Fruit fly (Drosophila melanogaster) whole organism, embryonic: ENCODE results near the gene CG18586.
A peak's percentile ranks its signal among the peaks of the same experiment; 100 is the strongest.

ENCODE experiments used
- B-H1 ChIP-seq: fragments of 200-800 bp; sonication (Bioruptor generic); IDR thresholded peaks from 3 replicates; pipeline ENCODE4 v1.3.6; 2022; ENCODE audit warnings: missing biosample characterization, missing genetic modification characterization
- CG10366 ChIP-seq: fragments of 200-800 bp; sonication (Bioruptor generic); IDR thresholded peaks from 2 replicates; pipeline ENCODE4 v1.3.6; 2022; ENCODE audit warnings: missing biosample characterization, missing genetic modification characterization
- CG10431 ChIP-seq: fragments of 200-800 bp; sonication (Bioruptor generic); optimal IDR thresholded peaks from 3 replicates; lab custom pipeline; 2018; ENCODE audit warnings: missing biosample characterization, mild to moderate bottlenecking, missing genetic modification characterization
- CG11398 ChIP-seq: fragments of 200-800 bp; sonication (Bioruptor generic); optimal IDR thresholded peaks from 2 replicates; lab custom pipeline; 2016; ENCODE audit warnings: missing biosample characterization, missing genetic modification characterization
- CG11696 ChIP-seq: fragments of 200-800 bp; sonication (Bioruptor generic); IDR thresholded peaks from 2 replicates; pipeline ENCODE4 v1.3.6; 2022; ENCODE audit warnings: missing biosample characterization, missing genetic modification characterization
- CG17186 ChIP-seq: fragments of 200-800 bp; sonication (Bioruptor generic); optimal IDR thresholded peaks from 3 replicates; lab custom pipeline; 2017; ENCODE audit warnings: missing biosample characterization, missing genetic modification reagents, missing genetic modification characterization
- CG31388 ChIP-seq: fragments of 200-800 bp; sonication (Bioruptor generic); optimal IDR thresholded peaks from 2 replicates; lab custom pipeline; 2016; ENCODE audit warnings: missing biosample characterization, missing genetic modification characterization
- CG34224 ChIP-seq: fragments of 200-800 bp; sonication (Bioruptor generic); IDR thresholded peaks from 3 replicates; pipeline ENCODE4 v1.3.6; 2022; ENCODE audit warnings: missing biosample characterization, missing genetic modification characterization; ENCODE audit not compliant: partially characterized antibody
- CG3838 ChIP-seq: fragments of 200-800 bp; sonication (Bioruptor generic); optimal IDR thresholded peaks from 3 replicates; lab custom pipeline; 2016; ENCODE audit warnings: missing biosample characterization, missing genetic modification characterization
- CG5180 ChIP-seq: fragments of 200-800 bp; sonication (Bioruptor generic); optimal IDR thresholded peaks from 3 replicates; lab custom pipeline; 2017; ENCODE audit warnings: missing biosample characterization, missing genetic modification characterization, mild to moderate bottlenecking, moderate library complexity, missing genetic modification reagents
- CG6272 ChIP-seq: fragments of 200-800 bp; sonication (Bioruptor generic); IDR thresholded peaks from 2 replicates; pipeline ENCODE4 v1.3.6; 2022; ENCODE audit warnings: missing biosample characterization, missing genetic modification characterization
- CG6689 ChIP-seq: fragments of 200-800 bp; sonication (Bioruptor generic); IDR thresholded peaks from 2 replicates; pipeline ENCODE4 v1.3.6; 2022; ENCODE audit warnings: missing biosample characterization, missing genetic modification characterization
- CG8281 ChIP-seq: fragments of 200-800 bp; sonication (Bioruptor generic); optimal IDR thresholded peaks from 2 replicates; lab custom pipeline; 2018; ENCODE audit warnings: missing biosample characterization, mild to moderate bottlenecking, missing genetic modification characterization, moderate library complexity
- CG8765 ChIP-seq: fragments of 200-800 bp; sonication (Bioruptor generic); IDR thresholded peaks from 2 replicates; pipeline ENCODE4 v1.3.6; 2022; ENCODE audit warnings: missing biosample characterization, missing genetic modification characterization
- CG8924 ChIP-seq: fragments of 200-800 bp; optimal IDR thresholded peaks from 3 replicates; lab custom pipeline; 2019; ENCODE audit warnings: missing biosample characterization, mild to moderate bottlenecking, missing genetic modification characterization, moderate library complexity
- CoRest ChIP-seq: fragments of 200-800 bp; sonication (Bioruptor generic); optimal IDR thresholded peaks from 3 replicates; lab custom pipeline; 2018; ENCODE audit warnings: missing biosample characterization, mild to moderate bottlenecking, missing genetic modification characterization, moderate library complexity
- Drgx ChIP-seq: fragments of 200-800 bp; sonication (Bioruptor generic); IDR thresholded peaks from 2 replicates; pipeline ENCODE4 v1.3.6; 2022; ENCODE audit warnings: missing biosample characterization, missing genetic modification characterization
- H2.0 ChIP-seq: fragments of 200-800 bp; sonication (Bioruptor generic); IDR thresholded peaks from 2 replicates; pipeline ENCODE4 v1.3.6; 2022; ENCODE audit warnings: missing biosample characterization, missing genetic modification characterization
- Hr51 ChIP-seq, 2 experiments: fragments of 200-800 bp; sonication (Bioruptor generic); optimal IDR thresholded peaks; 2 replicates in 1 of 2; 3 replicates in 1 of 2; lab custom pipeline; 2016 to 2018; ENCODE audit warnings: missing biosample characterization in 2 of 2, missing genetic modification characterization in 2 of 2, mild to moderate bottlenecking in 1 of 2, moderate library complexity in 1 of 2
- NK7.1 ChIP-seq: fragments of 200-800 bp; sonication (Bioruptor generic); optimal IDR thresholded peaks from 3 replicates; lab custom pipeline; 2016; ENCODE audit warnings: missing biosample characterization, missing genetic modification characterization
- Neu2 ChIP-seq: fragments of 200-800 bp; sonication (Bioruptor generic); optimal IDR thresholded peaks from 3 replicates; lab custom pipeline; 2016; ENCODE audit warnings: missing biosample characterization, missing genetic modification characterization, borderline replicate concordance
- Nf-YA ChIP-seq: fragments of 200-800 bp; sonication (Bioruptor generic); IDR thresholded peaks from 2 replicates; pipeline ENCODE4 v1.3.6; 2022; ENCODE audit warnings: missing biosample characterization, missing genetic modification characterization
- NfI ChIP-seq: fragments of 200-800 bp; sonication (Bioruptor generic); optimal IDR thresholded peaks from 3 replicates; lab custom pipeline; 2018; ENCODE audit warnings: missing biosample characterization, mild to moderate bottlenecking, missing genetic modification characterization, moderate library complexity
- Optix ChIP-seq: fragments of 200-800 bp; sonication (Bioruptor generic); IDR thresholded peaks from 3 replicates; pipeline ENCODE4 v1.3.6; 2022; ENCODE audit warnings: missing biosample characterization, missing genetic modification characterization
- Sox100B ChIP-seq: fragments of 200-800 bp; sonication (Bioruptor generic); optimal IDR thresholded peaks from 3 replicates; lab custom pipeline; 2018; ENCODE audit warnings: missing biosample characterization, mild to moderate bottlenecking, missing genetic modification characterization
- ac ChIP-seq: fragments of 200-800 bp; sonication (Bioruptor generic); optimal IDR thresholded peaks from 3 replicates; lab custom pipeline; 2017; ENCODE audit warnings: missing biosample characterization, mild to moderate bottlenecking, missing genetic modification characterization
- ara ChIP-seq: fragments of 200-800 bp; sonication (Bioruptor generic); IDR thresholded peaks from 2 replicates; pipeline ENCODE4 v1.3.6; 2022; ENCODE audit warnings: missing biosample characterization, missing genetic modification characterization
- cad ChIP-seq: fragments of >200 bp; optimal IDR thresholded peaks from 2 replicates; lab custom pipeline; 2017; ENCODE audit warnings: missing biosample characterization, missing genetic modification characterization
- crc ChIP-seq: fragments of 200-800 bp; sonication (Bioruptor generic); optimal IDR thresholded peaks from 2 replicates; lab custom pipeline; 2016; ENCODE audit warnings: missing biosample characterization, missing genetic modification characterization
- crol ChIP-seq: fragments of 200-800 bp; sonication (Bioruptor generic); IDR thresholded peaks from 2 replicates; pipeline ENCODE4 v1.3.6; 2022; ENCODE audit warnings: missing biosample characterization, missing genetic modification characterization
- dm ChIP-seq: fragments of 200-800 bp; sonication (Bioruptor generic); optimal IDR thresholded peaks from 3 replicates; lab custom pipeline; 2016; ENCODE audit warnings: missing biosample characterization, missing genetic modification characterization
- eve ChIP-seq, 2 experiments: fragments of >200 bp; optimal IDR thresholded peaks; 2 replicates each; lab custom pipeline; 2017; ENCODE audit warnings: missing biosample characterization in 2 of 2, missing genetic modification characterization in 2 of 2
- fd96Cb ChIP-seq: fragments of 200-800 bp; sonication (Bioruptor generic); optimal IDR thresholded peaks from 2 replicates; lab custom pipeline; 2018; ENCODE audit warnings: missing biosample characterization, mild to moderate bottlenecking, missing genetic modification characterization, moderate library complexity
- fru ChIP-seq: fragments of >200 bp; optimal IDR thresholded peaks from 2 replicates; lab custom pipeline; 2017
- her ChIP-seq: fragments of 200-800 bp; sonication (Bioruptor generic); optimal IDR thresholded peaks from 2 replicates; lab custom pipeline; 2016; ENCODE audit warnings: missing biosample characterization, missing genetic modification characterization
- jigr1 ChIP-seq: fragments of 200-800 bp; sonication (Bioruptor generic); IDR thresholded peaks from 3 replicates; pipeline ENCODE4 v1.3.6; 2022; ENCODE audit warnings: missing biosample characterization, missing genetic modification characterization
- odd ChIP-seq: fragments of 200-800 bp; sonication (Bioruptor generic); optimal IDR thresholded peaks from 2 replicates; lab custom pipeline; 2017; ENCODE audit warnings: missing biosample characterization, mild to moderate bottlenecking, missing genetic modification characterization
- p53 ChIP-seq: fragments of 200-800 bp; sonication (Bioruptor generic); optimal IDR thresholded peaks from 2 replicates; lab custom pipeline; 2016; ENCODE audit warnings: missing biosample characterization, missing genetic modification characterization
- phol ChIP-seq: fragments of 200-800 bp; sonication (Bioruptor generic); optimal IDR thresholded peaks from 3 replicates; lab custom pipeline; 2018; ENCODE audit warnings: missing biosample characterization, mild to moderate bottlenecking, missing genetic modification characterization, moderate library complexity
- pros ChIP-seq: fragments of 200-800 bp; sonication (Bioruptor generic); optimal IDR thresholded peaks from 3 replicates; lab custom pipeline; 2019; ENCODE audit warnings: missing biosample characterization, mild to moderate bottlenecking, missing genetic modification characterization, moderate library complexity
- rib ChIP-seq: fragments of 200-800 bp; sonication (Bioruptor generic); IDR thresholded peaks from 2 replicates; pipeline ENCODE4 v1.3.6; 2022; ENCODE audit warnings: missing biosample characterization, missing genetic modification characterization
- row ChIP-seq: fragments of 200-800 bp; sonication (Bioruptor generic); IDR thresholded peaks from 3 replicates; pipeline ENCODE4 v1.3.6; 2022; ENCODE audit warnings: missing biosample characterization, missing genetic modification characterization
- scrt ChIP-seq: fragments of 200-800 bp; sonication (Bioruptor generic); optimal IDR thresholded peaks from 2 replicates; lab custom pipeline; 2018; ENCODE audit warnings: missing biosample characterization, mild to moderate bottlenecking, missing genetic modification characterization, moderate library complexity
- seq ChIP-seq: fragments of 200-800 bp; sonication (Bioruptor generic); IDR thresholded peaks from 2 replicates; pipeline ENCODE4 v1.3.6; 2022; ENCODE audit warnings: missing biosample characterization, missing genetic modification characterization
- sisA ChIP-seq: fragments of 200-800 bp; sonication (Bioruptor generic); IDR thresholded peaks from 2 replicates; pipeline ENCODE4 v1.3.6; 2022; ENCODE audit warnings: missing biosample characterization, missing genetic modification characterization
- slou ChIP-seq: fragments of 200-800 bp; sonication (Bioruptor generic); optimal IDR thresholded peaks from 3 replicates; lab custom pipeline; 2016; ENCODE audit warnings: missing biosample characterization, missing genetic modification characterization
- slp2 ChIP-seq: fragments of 200-800 bp; sonication (Bioruptor generic); optimal IDR thresholded peaks from 2 replicates; lab custom pipeline; 2016; ENCODE audit warnings: missing biosample characterization, missing genetic modification characterization
- sr ChIP-seq: fragments of 200-800 bp; sonication (Bioruptor generic); IDR thresholded peaks from 3 replicates; pipeline ENCODE4 v1.3.6; 2022; ENCODE audit warnings: missing biosample characterization, missing genetic modification characterization
- ssp ChIP-seq: fragments of 200-800 bp; sonication (Bioruptor generic); IDR thresholded peaks from 2 replicates; pipeline ENCODE4 v1.3.6; 2022; ENCODE audit warnings: missing biosample characterization, missing genetic modification characterization
- wor ChIP-seq: fragments of 200-800 bp; sonication (Bioruptor generic); IDR thresholded peaks from 2 replicates; pipeline ENCODE4 v1.3.6; 2022; ENCODE audit warnings: missing biosample characterization, missing genetic modification characterization

The CG18586 gene

dm6 chr3L:5823763-5824445 lies 49.2 kb upstream of the CG18586 start (continued):
- peak; percentile 55 for TF ChIP-seq CG10366 (GFP tag; lab: Robert Waterston, UW)
- TF ChIP-seq CG8281 (tag; lab: Kevin White, UChicago) = peak; percentile 68
- no peak for TF ChIP-seq slou (GFP tag; lab: Kevin White, UChicago)
- peak; percentile 89 for TF ChIP-seq Sox100B
- TF ChIP-seq cad = no peak
- peak; percentile 64; the same call in 1 of the 2 replicates for TF ChIP-seq seq (GFP tag; lab: Robert Waterston, UW)
- TF ChIP-seq CG3838 = peak; percentile 88
- peak; percentile 90 for TF ChIP-seq CG17186 (GFP tag; lab: Kevin White, UChicago)
- peak; percentile 93 for TF ChIP-seq CG11398 (GFP tag; lab: Kevin White, UChicago)
- no peak for TF ChIP-seq pros (GFP tag; lab: Kevin White, UChicago)
- TF ChIP-seq slp2 (GFP tag; lab: Kevin White, UChicago) = peak; percentile 71
- no peak; the same call in 1 of the 2 replicates for TF ChIP-seq H2.0
- TF ChIP-seq CG8924 (tag; lab: Kevin White, UChicago) = peak; percentile 86
- peak; percentile 57 for TF ChIP-seq NfI (GFP tag; lab: Kevin White, UChicago)
- peak; percentile 79 for TF ChIP-seq CG10431 (GFP tag; lab: Kevin White, UChicago)
- peak; percentile 21; the same call in 1 of the 3 replicates for TF ChIP-seq B-H1 (GFP tag; lab: Robert Waterston, UW)
- no peak for TF ChIP-seq CG6272 (GFP tag; lab: Robert Waterston, UW)
- TF ChIP-seq scrt (GFP tag; lab: Kevin White, UChicago) = peak; percentile 73
- peak; percentile 73 for TF ChIP-seq CoRest (tag; lab: Kevin White, UChicago)
- peak; percentile 36; the same call in 1 of the 3 replicates for TF ChIP-seq row (GFP tag; lab: Robert Waterston, UW)
- peak; percentile 85 for TF ChIP-seq odd
- TF ChIP-seq sr = peak; percentile 47; the same call in 1 of the 3 replicates
- TF ChIP-seq her (GFP tag; lab: Kevin White, UChicago) = peak; percentile 72
- no peak for TF ChIP-seq CG8765 (GFP tag; lab: Robert Waterston, UW)
- peak; percentile 43; the same call in 1 of the 2 replicates for TF ChIP-seq CG11696
- peak; percentile 26; the same call in 1 of the 2 replicates for TF ChIP-seq sisA
- TF ChIP-seq phol (tag; lab: Kevin White, UChicago) = peak; percentile 63
- peak; percentile 63 for TF ChIP-seq crc (GFP tag; lab: Kevin White, UChicago)
- 0 out of 3 replicates have a peak, but pooled peaks have one; percentile 39 for TF ChIP-seq Optix (GFP tag; lab: Robert Waterston, UW)
- peak; percentile 55 for TF ChIP-seq Neu2 (GFP tag; lab: Kevin White, UChicago)
- TF ChIP-seq ssp (GFP tag; lab: Robert Waterston, UW) = 0 out of 2 replicates have a peak, but pooled peaks have one; percentile 19
- TF ChIP-seq dm = peak; percentile 62
- TF ChIP-seq fru (lab: Kevin White, UChicago) = no peak
- TF ChIP-seq CG34224 (GFP tag; lab: Robert Waterston, UW) = no peak
- 0 out of 2 replicates have a peak, but pooled peaks have one; percentile 37 for TF ChIP-seq rib (GFP tag; lab: Robert Waterston, UW)
- TF ChIP-seq crol (GFP tag; lab: Robert Waterston, UW) = no peak
- TF ChIP-seq Drgx = no peak
- peak; percentile 85 for TF ChIP-seq CG5180 (GFP tag; lab: Kevin White, UChicago)
- TF ChIP-seq Nf-YA = peak; percentile 68
- TF ChIP-seq wor (GFP tag; lab: Robert Waterston, UW) = no peak
- TF ChIP-seq fd96Cb = peak; percentile 80
- TF ChIP-seq ac (GFP tag; lab: Kevin White, UChicago) = peak; percentile 81
- peak in 1 of 2 experiments; percentile 72 for TF ChIP-seq eve (GFP tag; optimal IDR thresholded peaks at IDR 0.05; lab: Kevin White, UChicago)
- TF ChIP-seq jigr1 = no peak
- peak; percentile 49; the same call in 1 of the 2 replicates for TF ChIP-seq CG6689 (GFP tag; lab: Robert Waterston, UW)
- peak; percentile 81 for TF ChIP-seq p53 (GFP tag; lab: Kevin White, UChicago)
- TF ChIP-seq Hr51 (GFP tag; optimal IDR thresholded peaks at IDR 0.05; lab: Kevin White, UChicago) = peak; percentile 60 to 80
- peak; percentile 54 for TF ChIP-seq CG31388 (GFP tag; lab: Kevin White, UChicago)
- no peak for TF ChIP-seq NK7.1
- TF ChIP-seq ara (GFP tag; lab: Robert Waterston, UW) = peak; percentile 88
